Worm (Caenorhabditis elegans) whole organism, L4 larva: ENCODE results near the gene eif-3.D.
"Not testable (repeated sequence)": the region's sequence is repeated elsewhere in the genome, so short reads cannot be mapped to it uniquely, and the experiment has no call there.

Experiments used
- D1046.2 ChIP-seq: fragments of 200-800 bp; sonication (Bioruptor generic); IDR thresholded peaks from 2 replicates; pipeline ENCODE4 v1.3.6; 2022; ENCODE audit warnings: missing genetic modification characterization, missing compliant biosample characterization
- F10B5.3 ChIP-seq: sonication (generic microtip); optimal IDR thresholded peaks from 2 replicates; lab custom pipeline; 2016; ENCODE audit warnings: mild to moderate bottlenecking, missing genetic modification characterization, missing compliant biosample characterization
- F37D6.2 ChIP-seq: sonication (generic microtip); optimal IDR thresholded peaks from 2 replicates; lab custom pipeline; 2016; ENCODE audit warnings: mild to moderate bottlenecking, missing genetic modification characterization, missing compliant biosample characterization
- T26A8.4 ChIP-seq: fragments of 200-800 bp; sonication (Bioruptor generic); IDR thresholded peaks from 2 replicates; pipeline ENCODE4 v1.3.6; 2022; ENCODE audit warnings: missing genetic modification characterization, missing compliant biosample characterization
- Y105C5A.15 ChIP-seq: fragments of 200-800 bp; sonication (Bioruptor generic); IDR thresholded peaks from 2 replicates; pipeline ENCODE4 v1.3.6; 2022; ENCODE audit warnings: missing genetic modification characterization, missing compliant biosample characterization
- Y48G9A.11 ChIP-seq: fragments of 200-800 bp; sonication (Bioruptor generic); IDR thresholded peaks from 2 replicates; pipeline ENCODE4 v1.3.6; 2022; ENCODE audit warnings: missing genetic modification reagents, missing genetic modification characterization, missing compliant biosample characterization
- Y5F2A.4 ChIP-seq: fragments of 200-800 bp; sonication (Bioruptor generic); optimal IDR thresholded peaks from 2 replicates; lab custom pipeline; 2018; ENCODE audit warnings: mild to moderate bottlenecking, missing genetic modification characterization, missing compliant biosample characterization
- Y75B8A.6 ChIP-seq: fragments of 200-800 bp; sonication (Bioruptor generic); IDR thresholded peaks from 2 replicates; pipeline ENCODE4 v1.3.6; 2022; ENCODE audit warnings: missing genetic modification reagents, missing genetic modification characterization, missing compliant biosample characterization
- aha-1 ChIP-seq: fragments of 150-350 bp; peaks from one replicate; lab custom pipeline; 2014; ENCODE audit warnings: missing biosample characterization, missing genetic modification characterization
- ama-1 ChIP-seq: fragments of 150-350 bp; optimal IDR thresholded peaks from 2 replicates; lab custom pipeline; 2014; ENCODE audit warnings: inconsistent platforms, mixed read lengths
- arid-1 ChIP-seq: fragments of 200-800 bp; sonication (Bioruptor generic); conservative IDR thresholded peaks from 2 replicates; pipeline ENCODE4 v1.3.6; 2022; ENCODE audit warnings: missing genetic modification reagents, missing genetic modification characterization, missing compliant biosample characterization
- attf-4 ChIP-seq: sonication (generic microtip); optimal IDR thresholded peaks from 3 replicates; lab custom pipeline; 2017; ENCODE audit warnings: missing biosample characterization, missing genetic modification characterization
- ces-1 ChIP-seq: fragments of 150-350 bp; sonication (generic microtip); optimal IDR thresholded peaks from 4 replicates; lab custom pipeline; 2014; ENCODE audit warnings: missing biosample characterization, missing genetic modification reagents, missing genetic modification characterization
- daf-16 ChIP-seq, 3 experiments: sonication (generic microtip); optimal IDR thresholded peaks; 2 replicates each; lab custom pipeline; 2016 to 2017; ENCODE audit warnings: missing genetic modification characterization in 3 of 3, missing genetic modification reagents in 3 of 3, mild to moderate bottlenecking in 2 of 3, missing compliant biosample characterization in 2 of 3, missing biosample characterization in 1 of 3, moderate library complexity in 1 of 3
- dmd-9 ChIP-seq: fragments of 200-800 bp; sonication (Bioruptor generic); IDR thresholded peaks from 2 replicates; pipeline ENCODE4 v1.3.6; 2022; ENCODE audit warnings: missing genetic modification reagents, missing genetic modification characterization, missing compliant biosample characterization
- dve-1 ChIP-seq: sonication (generic microtip); optimal IDR thresholded peaks from 2 replicates; lab custom pipeline; 2017; ENCODE audit warnings: antibody characterized with exemption, mild to moderate bottlenecking, missing genetic modification characterization, missing compliant biosample characterization; ENCODE audit not compliant: insufficient read depth
- egl-43 ChIP-seq: fragments of 200-800 bp; sonication (Bioruptor generic); IDR thresholded peaks from 2 replicates; pipeline ENCODE4 v1.3.6; 2022; ENCODE audit warnings: missing genetic modification reagents, missing genetic modification characterization, missing compliant biosample characterization
- fkh-10 ChIP-seq: fragments of 150-350 bp; optimal IDR thresholded peaks from 2 replicates; lab custom pipeline; 2014; ENCODE audit warnings: missing biosample characterization, missing genetic modification reagents, missing genetic modification characterization
- gei-8 ChIP-seq: fragments of 200-800 bp; sonication (Bioruptor generic); optimal IDR thresholded peaks from 2 replicates; lab custom pipeline; 2018; ENCODE audit warnings: mild to moderate bottlenecking, missing genetic modification characterization, missing compliant biosample characterization
- hmg-1.1 ChIP-seq: fragments of 200-800 bp; sonication (Bioruptor generic); IDR thresholded peaks from 2 replicates; pipeline ENCODE4 v1.3.6; 2022; ENCODE audit warnings: missing genetic modification reagents, missing genetic modification characterization, missing compliant biosample characterization
- jun-1 ChIP-seq: fragments of 150-350 bp; optimal IDR thresholded peaks from 2 replicates; lab custom pipeline; 2014; ENCODE audit warnings: missing biosample characterization, missing genetic modification reagents, missing genetic modification characterization
- lim-7 ChIP-seq: fragments of 200-800 bp; sonication (Bioruptor generic); IDR thresholded peaks from 2 replicates; pipeline ENCODE4 v1.3.6; 2022; ENCODE audit warnings: missing genetic modification characterization, missing compliant biosample characterization
- lin-13 ChIP-seq: fragments of 150-350 bp; optimal IDR thresholded peaks from 2 replicates; lab custom pipeline; 2014; ENCODE audit warnings: missing biosample characterization, missing genetic modification reagents, missing genetic modification characterization
- lin-15B ChIP-seq: fragments of 150-350 bp; sonication (generic microtip); optimal IDR thresholded peaks from 3 replicates; lab custom pipeline; 2014; ENCODE audit warnings: missing biosample characterization, missing genetic modification characterization
- lir-3 ChIP-seq: sonication (generic microtip); optimal IDR thresholded peaks from 2 replicates; lab custom pipeline; 2016; ENCODE audit warnings: mild to moderate bottlenecking, missing genetic modification characterization, missing compliant biosample characterization
- lsy-2 ChIP-seq, 2 experiments: fragments of 150-350 bp in 1 of 2; sonication (generic microtip) in 1 of 2; optimal IDR thresholded peaks; 2 replicates each; lab custom pipeline; 2014 to 2017; ENCODE audit warnings: missing biosample characterization in 2 of 2, missing genetic modification characterization in 2 of 2
- madf-5 ChIP-seq, 2 experiments: fragments of 200-800 bp; sonication (Bioruptor generic); IDR thresholded peaks; 2 replicates each; pipeline ENCODE4 v1.3.6; 2022; ENCODE audit warnings: missing compliant biosample characterization in 2 of 2, missing genetic modification characterization in 2 of 2
- mep-1 ChIP-seq: fragments of 150-350 bp; sonication (generic microtip); optimal IDR thresholded peaks from 3 replicates; lab custom pipeline; 2014; ENCODE audit warnings: missing biosample characterization, missing genetic modification characterization
- nhr-25 ChIP-seq: sonication (generic microtip); optimal IDR thresholded peaks from 2 replicates; lab custom pipeline; 2017; ENCODE audit warnings: missing genetic modification characterization, mild to moderate bottlenecking, missing compliant biosample characterization, antibody characterized with exemption, moderate library complexity, borderline replicate concordance; ENCODE audit not compliant: insufficient read depth
- php-3 ChIP-seq: fragments of 200-800 bp; sonication (Bioruptor generic); IDR thresholded peaks from 2 replicates; pipeline ENCODE4 v1.3.6; 2022; ENCODE audit warnings: missing genetic modification reagents, missing genetic modification characterization, missing compliant biosample characterization
- saeg-2 ChIP-seq: fragments of 200-800 bp; sonication (Bioruptor generic); IDR thresholded peaks from 2 replicates; pipeline ENCODE4 v1.3.6; 2022; ENCODE audit warnings: missing genetic modification reagents, missing genetic modification characterization, missing compliant biosample characterization
- sdz-12 ChIP-seq: fragments of 200-800 bp; sonication (Bioruptor generic); optimal IDR thresholded peaks from 2 replicates; lab custom pipeline; 2018; ENCODE audit warnings: mild to moderate bottlenecking, missing genetic modification characterization, missing compliant biosample characterization
- snpc-4 ChIP-seq: fragments of 150-350 bp; optimal IDR thresholded peaks from 2 replicates; lab custom pipeline; 2014; ENCODE audit warnings: missing biosample characterization, missing genetic modification characterization
- zfp-3 ChIP-seq: fragments of 200-800 bp; sonication (Bioruptor generic); conservative IDR thresholded peaks from 2 replicates; pipeline ENCODE4 v1.3.6; 2022; ENCODE audit warnings: missing genetic modification reagents, missing genetic modification characterization, missing compliant biosample characterization
- zip-2 ChIP-seq: fragments of 150-350 bp; optimal IDR thresholded peaks from 2 replicates; lab custom pipeline; 2014; ENCODE audit warnings: missing biosample characterization, missing genetic modification characterization
- ztf-7 ChIP-seq: fragments of 150-350 bp; optimal IDR thresholded peaks from 2 replicates; lab custom pipeline; 2014; ENCODE audit warnings: missing biosample characterization, missing genetic modification characterization

eif-3.D gene

DNA sequence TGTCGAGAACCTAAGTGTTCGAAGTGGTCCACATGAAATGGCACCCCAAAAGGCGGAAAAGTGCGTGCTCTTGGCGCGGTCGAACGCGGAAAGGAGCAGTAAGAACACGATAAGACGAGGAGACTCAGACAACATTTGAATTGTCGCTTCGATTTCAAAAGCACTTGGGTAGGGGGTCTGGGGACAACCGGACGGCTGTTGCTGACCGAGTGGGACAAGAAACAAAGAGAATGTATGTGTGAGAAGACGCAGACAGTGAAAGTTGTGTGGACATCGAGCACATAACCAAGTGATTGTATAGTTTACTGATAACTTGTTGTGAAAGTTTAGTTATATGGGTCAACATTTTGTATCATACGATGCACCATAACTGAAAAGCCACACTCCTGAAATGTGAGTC lies 35.8 kb upstream of the eif-3.D start (continued):
- TF ChIP-seq fkh-10 (GFP tag; lab: Kevin White, UChicago) = no peak
- TF ChIP-seq php-3 (GFP tag; lab: Robert Waterston, UW) = no peak
- no peak for TF ChIP-seq gei-8
- TF ChIP-seq lin-15B (tag; lab: Kevin White, UChicago) = no peak
- peak; percentile 71 for TF ChIP-seq aha-1 (tag; lab: Kevin White, UChicago)
- no peak for TF ChIP-seq Y5F2A.4 (GFP tag; lab: Kevin White, UChicago)
- no peak for TF ChIP-seq ztf-7
- no peak for TF ChIP-seq T26A8.4 (GFP tag; lab: Robert Waterston, UW)
- no peak for TF ChIP-seq lim-7 (GFP tag; lab: Robert Waterston, UW)
- TF ChIP-seq saeg-2 (GFP tag; lab: Robert Waterston, UW) = no peak
- no peak for TF ChIP-seq ama-1 (lab: Kevin White, UChicago)
- TF ChIP-seq arid-1 (GFP tag; lab: Robert Waterston, UW) = no peak
- no peak for TF ChIP-seq Y105C5A.15 (GFP tag; lab: Robert Waterston, UW)
- TF ChIP-seq jun-1 (tag; lab: Kevin White, UChicago) = no peak
- no peak for TF ChIP-seq F37D6.2 (tag; lab: Kevin White, UChicago)
- no peak for TF ChIP-seq Y48G9A.11 (GFP tag; lab: Robert Waterston, UW)
- TF ChIP-seq dmd-9 (GFP tag; lab: Robert Waterston, UW) = no peak
- TF ChIP-seq D1046.2 (GFP tag; lab: Robert Waterston, UW) = no peak
- TF ChIP-seq lir-3 (tag; lab: Kevin White, UChicago) = no peak
- TF ChIP-seq daf-16 (GFP tag; optimal IDR thresholded peaks at IDR 0.05; lab: Kevin White, UChicago) = no peak
- peak; percentile 79 for TF ChIP-seq daf-16 (tag; optimal IDR thresholded peaks at IDR 0.05; lab: Kevin White, UChicago)
- no peak for TF ChIP-seq egl-43 (GFP tag; lab: Robert Waterston, UW)
- TF ChIP-seq zfp-3 (GFP tag; lab: Robert Waterston, UW) = no peak
- TF ChIP-seq Y75B8A.6 (GFP tag; lab: Robert Waterston, UW) = no peak
- no peak for TF ChIP-seq hmg-1.1 (GFP tag; lab: Robert Waterston, UW)
- peak; percentile 48 for TF ChIP-seq dve-1 (tag; lab: Kevin White, UChicago)
- no peak for TF ChIP-seq nhr-25 (tag; lab: Kevin White, UChicago)
- TF ChIP-seq, all 104 proteins: peak for 14

- TF ChIP-seq zip-2 (tag; lab: Kevin White, UChicago); sdz-12; madf-5 (GFP tag; IDR thresholded peaks at IDR 0.05; lab: Robert Waterston, UW): not testable (repeated sequence)
Observed at ce11 chrIII:9005905-9006372, 34.6 kb upstream of the eif-3.D start, which contains the start of gene rab-6.1. rab-6.1 (minus strand) TSS chrIII:9005955.

DNA sequence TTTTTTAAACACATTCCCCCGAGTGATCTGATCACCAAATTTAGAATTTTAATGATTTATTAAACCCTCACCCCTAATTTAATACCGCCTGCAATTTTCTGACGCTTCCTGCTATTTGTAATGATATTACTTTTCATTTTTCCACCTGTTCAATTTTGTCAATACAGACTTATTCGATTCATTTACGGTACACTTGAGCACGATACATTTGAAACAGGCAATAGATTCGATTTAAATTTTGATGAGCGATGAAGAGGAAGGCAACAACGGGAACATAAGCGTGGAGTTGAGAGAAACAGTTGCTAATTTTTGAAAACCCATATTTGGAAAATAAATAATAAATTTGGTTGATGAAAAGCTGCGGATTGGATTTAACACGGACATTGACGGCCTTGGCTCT lies 33.3 kb upstream of the eif-3.D start:
- TF ChIP-seq lim-7 (GFP tag; lab: Robert Waterston, UW) = no peak
- TF ChIP-seq aha-1 (tag; lab: Kevin White, UChicago) = peak; percentile 1

DNA sequence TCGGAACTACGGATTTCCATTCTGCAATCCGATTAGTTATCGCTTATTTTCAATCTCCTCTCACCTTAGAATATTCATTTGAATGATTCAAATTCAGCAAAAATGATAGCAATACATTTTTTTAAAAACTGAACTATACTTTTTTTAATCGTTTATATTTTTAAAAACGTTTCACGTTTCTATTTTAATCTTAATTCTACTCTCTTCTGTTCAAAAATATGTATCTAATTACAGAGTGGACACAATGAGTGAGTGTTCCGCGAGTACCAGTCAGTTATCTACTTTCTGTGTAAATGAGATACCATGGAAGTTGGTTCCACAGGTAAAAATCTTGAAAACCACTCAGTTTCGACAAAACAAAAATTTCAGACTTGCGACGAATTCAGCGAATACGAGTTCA lies 31.2 kb upstream of the eif-3.D start, which contains the start of the genes F59B2.15 and zif-1:
Gene F59B2.15 (minus strand): TSS at position 101 of the 400 bp plus-strand sequence.
Gene zif-1 (plus strand): TSS at position 235 of the 400 bp plus-strand sequence.
- TF ChIP-seq madf-5 (GFP tag; IDR thresholded peaks at IDR 0.05; lab: Robert Waterston, UW) (no peak), lsy-2 (tag; optimal IDR thresholded peaks at IDR 0.05; lab: Kevin White, UChicago) (no peak), mep-1 (tag; lab: Kevin White, UChicago) (no peak), F10B5.3 (no peak)
- TF ChIP-seq, all 104 proteins: peak for 0

ce11 chrIII:9001899-9002298 lies 30.5 kb upstream of the eif-3.D start, which contains the start of gene rpn-6.2:
rpn-6.2 (minus strand) TSS chrIII:9001999.
- TF ChIP-seq hmg-1.1 (GFP tag; lab: Robert Waterston, UW) (no peak), lin-13 (GFP tag; lab: Kevin White, UChicago) (no peak), Y5F2A.4 (GFP tag; lab: Kevin White, UChicago) (no peak), snpc-4 (tag; lab: Kevin White, UChicago) (no peak), lsy-2 (tag; optimal IDR thresholded peaks at IDR 0.05; lab: Kevin White, UChicago) (no peak), zfp-3 (GFP tag; lab: Robert Waterston, UW) (no peak), ces-1 (no peak), zip-2 (tag; lab: Kevin White, UChicago) (no peak), attf-4 (tag; lab: Kevin White, UChicago) (no peak), ama-1 (lab: Kevin White, UChicago) (no peak)
